Fruit fly (Drosophila melanogaster) whole organism, embryonic: Measurements from ENCODE around the gene CG14420.

Source experiments
- B-H2 ChIP-seq: fragments of 200-800 bp; sonication (Bioruptor generic); optimal IDR thresholded peaks from 2 replicates; lab custom pipeline; 2018; ENCODE audit warnings: missing biosample characterization, mild to moderate bottlenecking, missing genetic modification characterization
- CG1024 ChIP-seq: fragments of 200-800 bp; sonication (Bioruptor generic); IDR thresholded peaks from 2 replicates; pipeline ENCODE4 v1.3.6; 2022; ENCODE audit warnings: missing biosample characterization, missing genetic modification characterization
- CG10543 ChIP-seq: fragments of 200-800 bp; sonication (Bioruptor generic); optimal IDR thresholded peaks from 3 replicates; lab custom pipeline; 2017; ENCODE audit warnings: missing biosample characterization, mild to moderate bottlenecking, missing genetic modification characterization, moderate library complexity
- CG12104 ChIP-seq: fragments of 200-800 bp; sonication (Bioruptor generic); optimal IDR thresholded peaks from 3 replicates; lab custom pipeline; 2016; ENCODE audit warnings: missing biosample characterization, missing genetic modification characterization
- CG12942 ChIP-seq: fragments of 200-800 bp; sonication (Bioruptor generic); optimal IDR thresholded peaks from 3 replicates; lab custom pipeline; 2016; ENCODE audit warnings: missing biosample characterization, missing genetic modification characterization
- CG13123 ChIP-seq: fragments of 200-800 bp; sonication (Bioruptor generic); optimal IDR thresholded peaks from 2 replicates; lab custom pipeline; 2016; ENCODE audit warnings: missing biosample characterization, missing genetic modification characterization
- CG16813 ChIP-seq: fragments of 200-800 bp; sonication (Bioruptor generic); IDR thresholded peaks from 3 replicates; pipeline ENCODE4 v1.3.6; 2022; ENCODE audit warnings: missing biosample characterization, missing genetic modification characterization; ENCODE audit not compliant: partially characterized antibody
- CG1792 ChIP-seq: fragments of 200-800 bp; sonication (Bioruptor generic); optimal IDR thresholded peaks from 2 replicates; lab custom pipeline; 2016; ENCODE audit warnings: missing biosample characterization, missing genetic modification characterization
- CG1832 ChIP-seq: fragments of 200-800 bp; sonication (Bioruptor generic); optimal IDR thresholded peaks from 2 replicates; lab custom pipeline; 2017; ENCODE audit warnings: missing biosample characterization, mild to moderate bottlenecking, missing genetic modification characterization, inconsistent platforms
- CG32532 ChIP-seq: fragments of 200-800 bp; sonication (Bioruptor generic); IDR thresholded peaks from 2 replicates; pipeline ENCODE4 v1.3.6; 2022; ENCODE audit warnings: missing biosample characterization, missing genetic modification characterization
- CG33557 ChIP-seq: fragments of 200-800 bp; sonication (Bioruptor generic); optimal IDR thresholded peaks from 2 replicates; lab custom pipeline; 2019; ENCODE audit warnings: missing biosample characterization, mild to moderate bottlenecking, missing genetic modification characterization, moderate library complexity
- CG34376 ChIP-seq: fragments of 200-800 bp; sonication (Bioruptor generic); optimal IDR thresholded peaks from 2 replicates; lab custom pipeline; 2018; ENCODE audit warnings: missing biosample characterization, mild to moderate bottlenecking, missing genetic modification characterization
- CG4404 ChIP-seq: fragments of 200-800 bp; sonication (Bioruptor generic); IDR thresholded peaks from 2 replicates; pipeline ENCODE4 v1.3.6; 2022; ENCODE audit warnings: missing biosample characterization, missing genetic modification characterization
- CG9609 ChIP-seq: fragments of 200-800 bp; sonication (Bioruptor generic); optimal IDR thresholded peaks from 3 replicates; lab custom pipeline; 2016; ENCODE audit warnings: missing biosample characterization, missing genetic modification characterization
- CG9932 ChIP-seq: fragments of 200-800 bp; sonication (Bioruptor generic); IDR thresholded peaks from 2 replicates; pipeline ENCODE4 v1.3.6; 2022; ENCODE audit warnings: missing biosample characterization, missing genetic modification characterization
- Dip3 ChIP-seq: fragments of 200-800 bp; sonication (Bioruptor generic); optimal IDR thresholded peaks from 3 replicates; lab custom pipeline; 2016; ENCODE audit warnings: missing biosample characterization, missing genetic modification characterization
- Dref ChIP-seq: fragments of 200-800 bp; sonication (Bioruptor generic); IDR thresholded peaks from 2 replicates; pipeline ENCODE4 v1.3.6; 2022; ENCODE audit warnings: missing biosample characterization, missing genetic modification characterization
- Eip74EF ChIP-seq, 2 experiments: fragments of 200-800 bp in 1 of 2; fragments of >200 bp in 1 of 2; sonication (Bioruptor generic) in 1 of 2; optimal IDR thresholded peaks; 2 replicates each; lab custom pipeline; 2017 to 2019; ENCODE audit warnings: missing biosample characterization in 2 of 2, missing genetic modification characterization in 2 of 2, mild to moderate bottlenecking in 1 of 2, moderate library complexity in 1 of 2
- Hr3 ChIP-seq: fragments of 200-800 bp; sonication (Bioruptor generic); optimal IDR thresholded peaks from 3 replicates; lab custom pipeline; 2016; ENCODE audit warnings: missing biosample characterization, missing genetic modification characterization
- Lhr ChIP-seq: fragments of 200-800 bp; sonication (Bioruptor generic); optimal IDR thresholded peaks from 3 replicates; lab custom pipeline; 2017; ENCODE audit warnings: mild to moderate bottlenecking, missing biosample characterization, missing genetic modification reagents, missing genetic modification characterization
- Lpt ChIP-seq: fragments of >200 bp; optimal IDR thresholded peaks from 2 replicates; lab custom pipeline; 2018; ENCODE audit warnings: missing biosample characterization, missing genetic modification characterization
- MTF-1 ChIP-seq: fragments of 200-800 bp; sonication (Bioruptor generic); optimal IDR thresholded peaks from 2 replicates; lab custom pipeline; 2018; ENCODE audit warnings: missing biosample characterization, mild to moderate bottlenecking, missing genetic modification characterization, borderline replicate concordance
- Pdp1 ChIP-seq, 2 experiments: fragments of 200-800 bp; sonication (Bioruptor generic); optimal IDR thresholded peaks; 3 replicates each; lab custom pipeline; 2016; ENCODE audit warnings: missing biosample characterization in 2 of 2, missing genetic modification characterization in 2 of 2, mild to moderate bottlenecking in 1 of 2, moderate library complexity in 1 of 2
- Poxn ChIP-seq: fragments of 200-800 bp; sonication (Bioruptor generic); IDR thresholded peaks from 2 replicates; pipeline ENCODE4 v1.3.6; 2022; ENCODE audit warnings: missing biosample characterization, missing genetic modification characterization
- Trl ChIP-seq, 3 experiments: fragments of >200 bp in 2 of 3; fragments of 200-800 bp in 1 of 3; sonication (Bioruptor generic) in 1 of 3; optimal IDR thresholded peaks; 2 replicates in 1 of 3; 3 replicates in 2 of 3; lab custom pipeline; 2016 to 2017; ENCODE audit warnings: missing biosample characterization in 1 of 3, missing genetic modification characterization in 1 of 3
- Usf ChIP-seq: fragments of 200-800 bp; sonication (Bioruptor generic); optimal IDR thresholded peaks from 2 replicates; lab custom pipeline; 2017; ENCODE audit warnings: missing genotype, missing biosample characterization, missing genetic modification characterization
- ac ChIP-seq: fragments of 200-800 bp; sonication (Bioruptor generic); optimal IDR thresholded peaks from 3 replicates; lab custom pipeline; 2017; ENCODE audit warnings: missing biosample characterization, mild to moderate bottlenecking, missing genetic modification characterization
- bowl ChIP-seq: fragments of 200-800 bp; sonication (Bioruptor generic); IDR thresholded peaks from 2 replicates; pipeline ENCODE4 v1.3.6; 2022; ENCODE audit warnings: missing biosample characterization, missing genetic modification characterization
- cad ChIP-seq: fragments of >200 bp; optimal IDR thresholded peaks from 2 replicates; lab custom pipeline; 2017; ENCODE audit warnings: missing biosample characterization, missing genetic modification characterization
- exex ChIP-seq: fragments of 200-800 bp; sonication (Bioruptor generic); optimal IDR thresholded peaks from 4 replicates; lab custom pipeline; 2018; ENCODE audit warnings: missing biosample characterization, mild to moderate bottlenecking, missing genetic modification characterization, moderate library complexity
- ftz-f1 ChIP-seq: fragments of 200-800 bp; sonication (Bioruptor generic); optimal IDR thresholded peaks from 2 replicates; lab custom pipeline; 2016; ENCODE audit warnings: missing biosample characterization, missing genetic modification characterization
- gcm ChIP-seq: fragments of 200-800 bp; sonication (Bioruptor generic); optimal IDR thresholded peaks from 2 replicates; lab custom pipeline; 2019; ENCODE audit warnings: missing biosample characterization, mild to moderate bottlenecking, missing genetic modification characterization, moderate library complexity
- gsb ChIP-seq: fragments of 200-800 bp; sonication (Bioruptor generic); IDR thresholded peaks from 2 replicates; pipeline ENCODE4 v1.3.6; 2022; ENCODE audit warnings: missing biosample characterization, missing genetic modification characterization
- her ChIP-seq: fragments of 200-800 bp; sonication (Bioruptor generic); optimal IDR thresholded peaks from 2 replicates; lab custom pipeline; 2016; ENCODE audit warnings: missing biosample characterization, missing genetic modification characterization
- insv ChIP-seq, 2 experiments: fragments of 200-800 bp; sonication (Bioruptor generic); optimal IDR thresholded peaks; 3 replicates each; lab custom pipeline; 2016 to 2018; ENCODE audit warnings: missing biosample characterization in 2 of 2, missing genetic modification characterization in 2 of 2
- lmd ChIP-seq: fragments of 200-800 bp; sonication (Bioruptor generic); IDR thresholded peaks from 2 replicates; pipeline ENCODE4 v1.3.6; 2022; ENCODE audit warnings: missing biosample characterization, missing genetic modification characterization
- oc ChIP-seq: fragments of 200-800 bp; sonication (Bioruptor generic); optimal IDR thresholded peaks from 2 replicates; lab custom pipeline; 2018; ENCODE audit warnings: missing biosample characterization, mild to moderate bottlenecking, missing genetic modification characterization, moderate library complexity
- pan ChIP-seq, 4 experiments: fragments of >200 bp in 3 of 4; fragments of 200-800 bp in 1 of 4; sonication (Bioruptor generic) in 1 of 4; optimal IDR thresholded peaks in 3 of 4; IDR thresholded peaks in 1 of 4; 2 replicates each; pipeline versions ENCODE4 v1.3.6 to Lab custom; 2017 to 2022; ENCODE audit warnings: missing biosample characterization in 2 of 4, missing genetic modification characterization in 2 of 4, mixed read lengths in 1 of 4
- pzg ChIP-seq: fragments of 200-800 bp; sonication (Bioruptor generic); optimal IDR thresholded peaks from 3 replicates; lab custom pipeline; 2018; ENCODE audit warnings: missing biosample characterization, mild to moderate bottlenecking, missing genetic modification characterization, moderate library complexity
- row ChIP-seq: fragments of 200-800 bp; sonication (Bioruptor generic); IDR thresholded peaks from 3 replicates; pipeline ENCODE4 v1.3.6; 2022; ENCODE audit warnings: missing biosample characterization, missing genetic modification characterization
- run ChIP-seq: fragments of 200-800 bp; sonication (Bioruptor generic); optimal IDR thresholded peaks from 3 replicates; lab custom pipeline; 2018; ENCODE audit warnings: missing biosample characterization, mild to moderate bottlenecking, missing genetic modification characterization
- schlank ChIP-seq: fragments of 200-800 bp; sonication (Bioruptor generic); optimal IDR thresholded peaks from 2 replicates; lab custom pipeline; 2018; ENCODE audit warnings: missing biosample characterization, mild to moderate bottlenecking, missing genetic modification characterization
- sens ChIP-seq: fragments of 200-800 bp; sonication (Bioruptor generic); peaks from one replicate; lab custom pipeline; 2016; ENCODE audit warnings: missing biosample characterization, missing genetic modification characterization
- sim ChIP-seq: fragments of 200-800 bp; sonication (Bioruptor generic); IDR thresholded peaks from 2 replicates; pipeline ENCODE4 v1.3.6; 2022; ENCODE audit warnings: missing biosample characterization, missing genetic modification characterization
- slou ChIP-seq: fragments of 200-800 bp; sonication (Bioruptor generic); optimal IDR thresholded peaks from 3 replicates; lab custom pipeline; 2016; ENCODE audit warnings: missing biosample characterization, missing genetic modification characterization
- so ChIP-seq: fragments of 200-800 bp; sonication (Bioruptor generic); IDR thresholded peaks from 3 replicates; pipeline ENCODE4 v1.3.6; 2022; ENCODE audit warnings: missing biosample characterization, missing genetic modification characterization
- trem ChIP-seq: fragments of 200-800 bp; optimal IDR thresholded peaks from 3 replicates; lab custom pipeline; 2019; ENCODE audit warnings: missing biosample characterization, mild to moderate bottlenecking, missing genetic modification characterization, moderate library complexity
- vfl ChIP-seq: fragments of 200-800 bp; sonication (Bioruptor generic); optimal IDR thresholded peaks from 2 replicates; lab custom pipeline; 2016; ENCODE audit warnings: missing biosample characterization, missing genetic modification characterization
- vnd ChIP-seq: fragments of 200-800 bp; sonication (Bioruptor generic); IDR thresholded peaks from 3 replicates; pipeline ENCODE4 v1.3.6; 2022; ENCODE audit warnings: missing biosample characterization, missing genetic modification characterization; ENCODE audit not compliant: partially characterized antibody
- wor ChIP-seq: fragments of 200-800 bp; sonication (Bioruptor generic); IDR thresholded peaks from 2 replicates; pipeline ENCODE4 v1.3.6; 2022; ENCODE audit warnings: missing biosample characterization, missing genetic modification characterization
- zfh2 ChIP-seq: fragments of 200-800 bp; sonication (Bioruptor generic); optimal IDR thresholded peaks from 2 replicates; lab custom pipeline; 2016; ENCODE audit warnings: missing biosample characterization, missing genetic modification characterization

The CG14420 gene

dm6 chrX:2949114-2949513 is 10.5 kb downstream of the CG14420 start (continued):
- no peak for TF ChIP-seq Dip3 (GFP tag; lab: Kevin White, UChicago)
- no peak for TF ChIP-seq vfl
- no peak for TF ChIP-seq cad (GFP tag; lab: Kevin White, UChicago)
- TF ChIP-seq CG13123: no peak
- no peak for TF ChIP-seq lmd (GFP tag; lab: Robert Waterston, UW)
- TF ChIP-seq B-H2 (GFP tag; lab: Kevin White, UChicago): no peak
- peak; percentile 66; the same call in 2 of the 3 replicates for TF ChIP-seq so (GFP tag; lab: Robert Waterston, UW)
- no peak for TF ChIP-seq CG1024
- TF ChIP-seq sim (GFP tag; lab: Robert Waterston, UW): no peak
- TF ChIP-seq CG1792 (GFP tag; lab: Kevin White, UChicago): no peak
- TF ChIP-seq Trl (optimal IDR thresholded peaks at IDR 0.05; lab: Kevin White, UChicago): no peak
- no peak for TF ChIP-seq Trl (GFP tag; optimal IDR thresholded peaks at IDR 0.05; lab: Kevin White, UChicago)
- TF ChIP-seq CG12104 (GFP tag; lab: Kevin White, UChicago): no peak
- TF ChIP-seq CG12942 (GFP tag; lab: Kevin White, UChicago): no peak
- no peak for TF ChIP-seq CG32532
- peak; percentile 31 for TF ChIP-seq trem
- TF ChIP-seq exex (tag; lab: Kevin White, UChicago): no peak
- TF ChIP-seq run (tag; lab: Kevin White, UChicago): no peak
- TF ChIP-seq CG9609: no peak
- TF ChIP-seq MTF-1: no peak
- TF ChIP-seq CG1832 (GFP tag; lab: Kevin White, UChicago): no peak
- no peak for TF ChIP-seq CG10543 (GFP tag; lab: Kevin White, UChicago)
- no peak for TF ChIP-seq ac (GFP tag; lab: Kevin White, UChicago)
- no peak for TF ChIP-seq Hr3 (GFP tag; lab: Kevin White, UChicago)
- TF ChIP-seq gcm (GFP tag; lab: Kevin White, UChicago): no peak
- no peak for TF ChIP-seq schlank (tag; lab: Kevin White, UChicago)
- TF ChIP-seq CG33557: no peak
- no peak for TF ChIP-seq CG9932
- TF ChIP-seq CG34376 (GFP tag; lab: Kevin White, UChicago): no peak
- TF ChIP-seq ftz-f1 (GFP tag; lab: Kevin White, UChicago): no peak
- TF ChIP-seq slou (GFP tag; lab: Kevin White, UChicago): no peak
- no peak for TF ChIP-seq Lpt (GFP tag; lab: Kevin White, UChicago)
- TF ChIP-seq her (GFP tag; lab: Kevin White, UChicago): no peak
- no peak for TF ChIP-seq pan (optimal IDR thresholded peaks at IDR 0.05; lab: Kevin White, UChicago)
- TF ChIP-seq pan (GFP tag; optimal IDR thresholded peaks at IDR 0.05 in 1 of 2, IDR thresholded peaks at IDR 0.05 in 1 of 2): no peak
- peak; percentile 41; the same call in 1 of the 3 replicates for TF ChIP-seq vnd (GFP tag; lab: Robert Waterston, UW)
- TF ChIP-seq CG4404 (GFP tag; lab: Robert Waterston, UW): no peak
- TF ChIP-seq Pdp1 (GFP tag; optimal IDR thresholded peaks at IDR 0.05; lab: Kevin White, UChicago): peak in 1 of 2 experiments; percentile 41
- TF ChIP-seq Eip74EF (GFP tag; optimal IDR thresholded peaks at IDR 0.05; lab: Kevin White, UChicago): no peak
- no peak for TF ChIP-seq gsb (GFP tag; lab: Robert Waterston, UW)
- peak; percentile 3 for TF ChIP-seq Lhr
- TF ChIP-seq pzg (GFP tag; lab: Kevin White, UChicago): peak; percentile 7
- no peak for TF ChIP-seq wor
- TF ChIP-seq Poxn (GFP tag; lab: Robert Waterston, UW): no peak
- no peak for TF ChIP-seq Usf (GFP tag; lab: Kevin White, UChicago)
- peak; percentile 78 for TF ChIP-seq sens (GFP tag; lab: Kevin White, UChicago)
- no peak for TF ChIP-seq oc (tag; lab: Kevin White, UChicago)
- no peak for TF ChIP-seq bowl
- peak; percentile 76 for TF ChIP-seq CG16813
- TF ChIP-seq row (GFP tag; lab: Robert Waterston, UW): no peak
- TF ChIP-seq insv (GFP tag; optimal IDR thresholded peaks at IDR 0.05; lab: Kevin White, UChicago): peak; percentile 3 to 96
- TF ChIP-seq zfh2 (GFP tag; lab: Kevin White, UChicago): no peak
- peak; percentile 48 for TF ChIP-seq Dref (GFP tag; lab: Robert Waterston, UW)
